Fruit fly (Drosophila melanogaster) whole organism: ENCODE data around the gene mino.

Experiments
- pan ChIP-seq: fragments of >200 bp; optimal IDR thresholded peaks from 2 replicates; lab custom pipeline; 2017
- psq ChIP-seq: fragments of >200 bp; optimal IDR thresholded peaks from 2 replicates; lab custom pipeline; 2017
- usp ChIP-seq: fragments of >200 bp; optimal IDR thresholded peaks from 2 replicates; lab custom pipeline; 2017; ENCODE audit warnings: missing biosample characterization, missing genetic modification characterization, mixed read lengths

DNA sequence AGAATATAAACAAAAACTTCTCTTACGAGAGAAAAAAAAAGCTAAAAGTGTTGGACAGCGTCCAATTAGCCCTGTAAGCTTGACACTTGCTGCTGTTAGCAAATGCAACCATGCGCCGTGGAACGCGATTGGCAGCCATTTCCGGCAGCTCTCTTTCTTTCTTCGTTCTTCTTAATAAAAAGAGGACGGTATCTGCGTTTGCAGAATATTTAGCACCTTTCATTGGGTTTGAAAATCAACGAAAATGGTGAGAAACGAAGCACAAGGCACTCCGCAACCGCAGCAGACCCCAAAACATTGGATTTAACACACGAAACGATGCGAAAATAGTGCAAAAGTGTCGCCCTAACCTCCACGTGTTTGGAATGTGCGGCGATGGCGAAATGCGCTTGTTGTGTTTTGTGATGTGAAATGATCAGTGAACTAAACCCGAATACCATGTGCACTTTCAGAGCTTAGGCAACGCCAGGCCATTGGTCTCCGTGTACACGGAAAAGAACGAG, 2.3 kb upstream of the mino start, which contains the start of gene RpL4:
- TF ChIP-seq psq (lab: Kevin White, UChicago) (no peak), usp (no peak), pan (lab: Kevin White, UChicago) (no peak)
